Fruit fly (Drosophila melanogaster): ENCODE measurements around the gene Mpi.

Gene Mpi

dm6 chr3R:9783240-9783917, 24.0 kb downstream of the Mpi start (continued):
- TF ChIP-seq CG2889 (GFP tag; IDR thresholded peaks at IDR 0.05) (no peak), D19A (tag; optimal IDR thresholded peaks at IDR 0.05) (peak; percentile 1), bcd (GFP tag; optimal IDR thresholded peaks at IDR 0.05) (no peak), Fer1 (GFP tag; optimal IDR thresholded peaks at IDR 0.05) (peak; percentile 2), CG32772 (GFP tag; IDR thresholded peaks at IDR 0.05) (no peak), CG7556 (GFP tag; optimal IDR thresholded peaks at IDR 0.05) (peak; percentile 45), CG34422 (GFP tag; IDR thresholded peaks at IDR 0.05) (no peak), Xbp1 (GFP tag; optimal IDR thresholded peaks at IDR 0.05) (peak; percentile 6), crp (GFP tag; optimal IDR thresholded peaks at IDR 0.05) (no peak), H2.0 (GFP tag; IDR thresholded peaks at IDR 0.05) (no peak), tap (tag; optimal IDR thresholded peaks at IDR 0.05) (peak; percentile 14), NFAT (GFP tag; IDR thresholded peaks at IDR 0.05) (no peak), NC2β (GFP tag; optimal IDR thresholded peaks at IDR 0.05) (no peak), ash1 (GFP tag; optimal IDR thresholded peaks at IDR 0.05) (no peak), CG12236 (GFP tag; optimal IDR thresholded peaks at IDR 0.05) (no peak), grau (tag; optimal IDR thresholded peaks at IDR 0.05) (peak; percentile 15), crc (GFP tag; optimal IDR thresholded peaks at IDR 0.05) (no peak), Hr78 (GFP tag; optimal IDR thresholded peaks at IDR 0.05) (peak in 1 of 2 experiments; percentile 52), Hr3 (GFP tag; optimal IDR thresholded peaks at IDR 0.05) (no peak), bigmax (GFP tag; optimal IDR thresholded peaks at IDR 0.05) (peak; percentile 66), Oaz (GFP tag; IDR thresholded peaks at IDR 0.05) (no peak), CG12391 (tag; optimal IDR thresholded peaks at IDR 0.05) (peak; percentile 16), h (optimal IDR thresholded peaks at IDR 0.05) (no peak), gsb-n (tag; optimal IDR thresholded peaks at IDR 0.05) (peak; percentile 14), Mad (GFP tag; optimal IDR thresholded peaks at IDR 0.05) (no peak), Drgx (GFP tag; IDR thresholded peaks at IDR 0.05) (no peak), bsh (GFP tag; optimal IDR thresholded peaks at IDR 0.05) (peak in 1 of 2 experiments; percentile 33), YL-1 (GFP tag; optimal IDR thresholded peaks at IDR 0.05) (no peak), Ssrp (tag; optimal IDR thresholded peaks at IDR 0.05) (no peak), CG11696 (GFP tag; IDR thresholded peaks at IDR 0.05) (peak; percentile 79), Lpt (GFP tag; optimal IDR thresholded peaks at IDR 0.05) (no peak), lola (GFP tag; optimal IDR thresholded peaks at IDR 0.05) (no peak), Hr39 (optimal IDR thresholded peaks at IDR 0.05) (no peak), Rfx (GFP tag; IDR thresholded peaks at IDR 0.05) (no peak), p53 (GFP tag; optimal IDR thresholded peaks at IDR 0.05) (no peak), CG9817 (tag; optimal IDR thresholded peaks at IDR 0.05) (no peak), PHDP (tag; optimal IDR thresholded peaks at IDR 0.05) (peak; percentile 26), sob (GFP tag; IDR thresholded peaks at IDR 0.05) (no peak), CG14441 (GFP tag; IDR thresholded peaks at IDR 0.05) (no peak), twi (tag; optimal IDR thresholded peaks at IDR 0.05) (no peak), CG15073 (GFP tag; optimal IDR thresholded peaks at IDR 0.05) (no peak), CG2712 (tag; optimal IDR thresholded peaks at IDR 0.05) (peak; percentile 35), dmrt11E (tag; optimal IDR thresholded peaks at IDR 0.05) (peak; percentile 2), CG2129 (GFP tag; IDR thresholded peaks at IDR 0.05; ENCODE audit: partially characterized antibody) (no peak), Ptx1 (GFP tag; IDR thresholded peaks at IDR 0.05) (peak; percentile 16; the same call in 1 of the 2 replicates), pb (GFP tag; optimal IDR thresholded peaks at IDR 0.05) (no peak), CG2199 (GFP tag; IDR thresholded peaks at IDR 0.05) (no peak), CG16779 (GFP tag; IDR thresholded peaks at IDR 0.05) (no peak), CG15514 (GFP tag; optimal IDR thresholded peaks at IDR 0.05) (no peak), nmo (GFP tag; optimal IDR thresholded peaks at IDR 0.05) (peak; percentile 5), Atf6 (GFP tag; IDR thresholded peaks at IDR 0.05) (no peak)

All from whole organism, embryonic.